Worm (Caenorhabditis elegans): ENCODE measurements around the gene F47B8.10.

DNA sequence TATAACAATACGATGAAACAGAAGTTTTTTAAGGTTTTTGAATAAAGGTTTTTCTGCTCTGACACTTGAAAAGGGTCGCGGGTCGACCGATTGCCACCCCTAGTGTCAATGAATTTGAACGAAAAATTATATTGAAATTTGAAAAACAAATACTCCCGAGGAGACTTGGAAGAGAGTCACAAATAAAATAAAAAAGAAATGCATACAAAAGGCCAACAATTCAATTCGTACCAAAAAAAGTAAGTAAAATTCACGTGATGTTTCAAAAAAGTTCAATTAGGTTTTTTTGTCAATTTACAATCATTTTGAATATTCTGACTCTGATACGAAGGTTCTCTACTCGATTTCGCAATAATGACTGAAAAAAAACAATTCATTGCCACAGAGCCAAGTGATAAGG lies 51.7 kb downstream of the F47B8.10 start, which contains the start of gene C15H11.1:
- TF ChIP-seq ama-1 (optimal IDR thresholded peaks at IDR 0.05) (no peak), snpc-4 (tag; optimal IDR thresholded peaks at IDR 0.05) (no peak), skn-1 (tag; optimal IDR thresholded peaks at IDR 0.05) (no peak), lin-11 (tag; optimal IDR thresholded peaks at IDR 0.05) (no peak), ztf-11 (tag; optimal IDR thresholded peaks at IDR 0.05) (no peak), R02D3.7 (tag; optimal IDR thresholded peaks at IDR 0.05) (no peak), nhr-77 (tag; optimal IDR thresholded peaks at IDR 0.05) (no peak)
